Fruit fly (Drosophila melanogaster) whole organism, embryonic: ENCODE measurements around the gene Coq5.

Source experiments
- B-H1 ChIP-seq: fragments of 200-800 bp; sonication (Bioruptor generic); IDR thresholded peaks from 3 replicates; pipeline ENCODE4 v1.3.6; 2022; ENCODE audit warnings: missing biosample characterization, missing genetic modification characterization
- CG10274 ChIP-seq: fragments of 200-800 bp; sonication (Bioruptor generic); optimal IDR thresholded peaks from 3 replicates; lab custom pipeline; 2017; ENCODE audit warnings: missing biosample characterization, mild to moderate bottlenecking, missing genetic modification characterization
- CG11695 ChIP-seq: fragments of 200-800 bp; sonication (Bioruptor generic); IDR thresholded peaks from 3 replicates; pipeline ENCODE4 v1.3.6; 2022; ENCODE audit warnings: missing biosample characterization, missing genetic modification characterization
- CG12299 ChIP-seq: fragments of 200-800 bp; sonication (Bioruptor generic); optimal IDR thresholded peaks from 2 replicates; lab custom pipeline; 2018; ENCODE audit warnings: missing biosample characterization, mild to moderate bottlenecking, missing genetic modification characterization
- CG12744 ChIP-seq: fragments of 200-800 bp; sonication (Bioruptor generic); optimal IDR thresholded peaks from 2 replicates; lab custom pipeline; 2016; ENCODE audit warnings: missing biosample characterization, missing genetic modification characterization
- CG13123 ChIP-seq: fragments of 200-800 bp; sonication (Bioruptor generic); optimal IDR thresholded peaks from 2 replicates; lab custom pipeline; 2016; ENCODE audit warnings: missing biosample characterization, missing genetic modification characterization
- CG13894 ChIP-seq: fragments of 200-800 bp; sonication (Bioruptor generic); optimal IDR thresholded peaks from 3 replicates; lab custom pipeline; 2018; ENCODE audit warnings: missing biosample characterization, mild to moderate bottlenecking, missing genetic modification characterization, moderate library complexity
- CG14050 ChIP-seq: fragments of 200-800 bp; sonication (Bioruptor generic); IDR thresholded peaks from 3 replicates; pipeline ENCODE4 v1.3.6; 2022; ENCODE audit warnings: missing biosample characterization, missing genetic modification characterization
- CG14441 ChIP-seq: fragments of 200-800 bp; sonication (Bioruptor generic); IDR thresholded peaks from 2 replicates; pipeline ENCODE4 v1.3.6; 2022; ENCODE audit warnings: missing biosample characterization, missing genetic modification characterization
- CG14860 ChIP-seq: fragments of 200-800 bp; sonication (Bioruptor generic); IDR thresholded peaks from 3 replicates; pipeline ENCODE4 v1.3.6; 2022; ENCODE audit warnings: missing biosample characterization, missing genetic modification characterization; ENCODE audit not compliant: partially characterized antibody
- CG1647 ChIP-seq: fragments of 200-800 bp; sonication (Bioruptor generic); optimal IDR thresholded peaks from 3 replicates; lab custom pipeline; 2016; ENCODE audit warnings: missing biosample characterization, missing genetic modification characterization
- CG18262 ChIP-seq: fragments of 200-800 bp; optimal IDR thresholded peaks from 3 replicates; lab custom pipeline; 2019; ENCODE audit warnings: missing biosample characterization, mild to moderate bottlenecking, missing genetic modification characterization, moderate library complexity
- CG18764 ChIP-seq: fragments of 200-800 bp; sonication (Bioruptor generic); optimal IDR thresholded peaks from 3 replicates; lab custom pipeline; 2016; ENCODE audit warnings: missing biosample characterization, missing genetic modification characterization
- CG3407 ChIP-seq: fragments of 200-800 bp; sonication (Bioruptor generic); optimal IDR thresholded peaks from 2 replicates; lab custom pipeline; 2018; ENCODE audit warnings: missing biosample characterization, mild to moderate bottlenecking, missing genetic modification characterization
- CG4328 ChIP-seq: fragments of 200-800 bp; sonication (Bioruptor generic); optimal IDR thresholded peaks from 3 replicates; lab custom pipeline; 2017; ENCODE audit warnings: missing biosample characterization, missing genetic modification reagents, missing genetic modification characterization
- CG6254 ChIP-seq: fragments of 200-800 bp; sonication (Bioruptor generic); optimal IDR thresholded peaks from 3 replicates; lab custom pipeline; 2017; ENCODE audit warnings: mild to moderate bottlenecking, missing biosample characterization, missing genetic modification reagents, missing genetic modification characterization
- CG7357 ChIP-seq: fragments of 200-800 bp; sonication (Bioruptor generic); IDR thresholded peaks from 3 replicates; pipeline ENCODE4 v1.3.6; 2022; ENCODE audit warnings: missing biosample characterization, missing genetic modification characterization
- CG9437 ChIP-seq: fragments of 200-800 bp; sonication (Bioruptor generic); optimal IDR thresholded peaks from 2 replicates; lab custom pipeline; 2018; ENCODE audit warnings: missing biosample characterization, mild to moderate bottlenecking, missing genetic modification characterization
- CHES-1-like ChIP-seq: fragments of 200-800 bp; sonication (Bioruptor generic); optimal IDR thresholded peaks from 2 replicates; lab custom pipeline; 2016; ENCODE audit warnings: missing biosample characterization, missing genetic modification characterization
- Dad ChIP-seq: fragments of 200-800 bp; sonication (Bioruptor generic); optimal IDR thresholded peaks from 3 replicates; lab custom pipeline; 2016; ENCODE audit warnings: missing biosample characterization, missing genetic modification characterization
- Dfd ChIP-seq, 2 experiments: fragments of >200 bp; optimal IDR thresholded peaks; 2 replicates each; lab custom pipeline; 2017; ENCODE audit warnings: missing biosample characterization in 2 of 2, missing genetic modification characterization in 2 of 2
- Doc3 ChIP-seq: fragments of 200-800 bp; sonication (Bioruptor generic); IDR thresholded peaks from 3 replicates; pipeline ENCODE4 v1.3.6; 2022; ENCODE audit warnings: missing biosample characterization, missing genetic modification characterization; ENCODE audit not compliant: partially characterized antibody
- Drgx ChIP-seq: fragments of 200-800 bp; sonication (Bioruptor generic); IDR thresholded peaks from 2 replicates; pipeline ENCODE4 v1.3.6; 2022; ENCODE audit warnings: missing biosample characterization, missing genetic modification characterization
- Fer3 ChIP-seq: fragments of 200-800 bp; sonication (Bioruptor generic); optimal IDR thresholded peaks from 2 replicates; lab custom pipeline; 2018; ENCODE audit warnings: missing biosample characterization, mild to moderate bottlenecking, missing genetic modification characterization, moderate library complexity
- HHEX ChIP-seq: fragments of 200-800 bp; sonication (Bioruptor generic); optimal IDR thresholded peaks from 3 replicates; lab custom pipeline; 2017; ENCODE audit warnings: missing biosample characterization, mild to moderate bottlenecking, missing genetic modification characterization, missing genetic modification reagents
- HLH54F ChIP-seq: fragments of 200-800 bp; sonication (Bioruptor generic); optimal IDR thresholded peaks from 3 replicates; lab custom pipeline; 2016; ENCODE audit warnings: missing biosample characterization, missing genetic modification characterization
- Hand ChIP-seq: fragments of 200-800 bp; sonication (Bioruptor generic); optimal IDR thresholded peaks from 2 replicates; lab custom pipeline; 2017; ENCODE audit warnings: mild to moderate bottlenecking, missing biosample characterization, missing genetic modification reagents, missing genetic modification characterization
- Sry-β ChIP-seq: fragments of 200-800 bp; sonication (Bioruptor generic); optimal IDR thresholded peaks from 2 replicates; lab custom pipeline; 2018; ENCODE audit warnings: missing biosample characterization, mild to moderate bottlenecking, missing genetic modification characterization, moderate library complexity
- Tbp ChIP-seq: fragments of >200 bp; optimal IDR thresholded peaks from 2 replicates; lab custom pipeline; 2018; ENCODE audit warnings: missing biosample characterization, missing genetic modification characterization
- abd-A ChIP-seq: fragments of 200-800 bp; sonication (Bioruptor generic); optimal IDR thresholded peaks from 3 replicates; lab custom pipeline; 2019; ENCODE audit warnings: missing biosample characterization, mild to moderate bottlenecking, missing genetic modification characterization, moderate library complexity
- ara ChIP-seq: fragments of 200-800 bp; sonication (Bioruptor generic); IDR thresholded peaks from 2 replicates; pipeline ENCODE4 v1.3.6; 2022; ENCODE audit warnings: missing biosample characterization, missing genetic modification characterization
- bbx ChIP-seq: fragments of 200-800 bp; sonication (Bioruptor generic); IDR thresholded peaks from 2 replicates; pipeline ENCODE4 v1.3.6; 2022; ENCODE audit warnings: missing biosample characterization, missing genetic modification characterization; ENCODE audit not compliant: partially characterized antibody
- btn ChIP-seq: fragments of 200-800 bp; sonication (Bioruptor generic); optimal IDR thresholded peaks from 2 replicates; lab custom pipeline; 2016; ENCODE audit warnings: missing biosample characterization, missing genetic modification characterization
- chinmo ChIP-seq: fragments of 200-800 bp; sonication (Bioruptor generic); IDR thresholded peaks from 4 replicates; pipeline ENCODE4 v1.3.6; 2022; ENCODE audit warnings: missing biosample characterization, missing genetic modification characterization; ENCODE audit not compliant: partially characterized antibody
- crp ChIP-seq, 2 experiments: fragments of 200-800 bp; sonication (Bioruptor generic); optimal IDR thresholded peaks; 2 replicates in 1 of 2; 3 replicates in 1 of 2; lab custom pipeline; 2017; ENCODE audit warnings: missing biosample characterization in 2 of 2, missing genetic modification characterization in 2 of 2, mild to moderate bottlenecking in 1 of 2, moderate library complexity in 1 of 2
- fd96Cb ChIP-seq: fragments of 200-800 bp; sonication (Bioruptor generic); optimal IDR thresholded peaks from 2 replicates; lab custom pipeline; 2018; ENCODE audit warnings: missing biosample characterization, mild to moderate bottlenecking, missing genetic modification characterization, moderate library complexity
- gsb ChIP-seq: fragments of 200-800 bp; sonication (Bioruptor generic); IDR thresholded peaks from 2 replicates; pipeline ENCODE4 v1.3.6; 2022; ENCODE audit warnings: missing biosample characterization, missing genetic modification characterization
- gt ChIP-seq: fragments of 200-800 bp; sonication (Bioruptor generic); IDR thresholded peaks from 2 replicates; pipeline ENCODE4 v1.3.6; 2022; ENCODE audit warnings: missing biosample characterization, missing genetic modification characterization
- lilli ChIP-seq: fragments of 200-800 bp; sonication (Bioruptor generic); optimal IDR thresholded peaks from 3 replicates; lab custom pipeline; 2016; ENCODE audit warnings: missing biosample characterization, missing genetic modification characterization
- lmd ChIP-seq: fragments of 200-800 bp; sonication (Bioruptor generic); IDR thresholded peaks from 2 replicates; pipeline ENCODE4 v1.3.6; 2022; ENCODE audit warnings: missing biosample characterization, missing genetic modification characterization
- mld ChIP-seq: fragments of 200-800 bp; sonication (Bioruptor generic); IDR thresholded peaks from 3 replicates; pipeline ENCODE4 v1.3.6; 2022; ENCODE audit warnings: missing biosample characterization, missing genetic modification characterization; ENCODE audit not compliant: partially characterized antibody
- sens-2 ChIP-seq: fragments of 200-800 bp; sonication (Bioruptor generic); IDR thresholded peaks from 2 replicates; pipeline ENCODE4 v1.3.6; 2022; ENCODE audit warnings: missing biosample characterization, missing genetic modification characterization
- sima ChIP-seq: fragments of 200-800 bp; sonication (Bioruptor generic); optimal IDR thresholded peaks from 2 replicates; lab custom pipeline; 2016; ENCODE audit warnings: missing biosample characterization, missing genetic modification characterization
- slbo ChIP-seq: fragments of 200-800 bp; sonication (Bioruptor generic); IDR thresholded peaks from 2 replicates; pipeline ENCODE4 v1.3.6; 2022; ENCODE audit warnings: missing biosample characterization, missing genetic modification characterization
- sna ChIP-seq: fragments of 200-800 bp; sonication (Bioruptor generic); IDR thresholded peaks from 2 replicates; pipeline ENCODE4 v1.3.6; 2022; ENCODE audit warnings: missing biosample characterization, missing genetic modification characterization; ENCODE audit not compliant: partially characterized antibody
- sug ChIP-seq: fragments of 200-800 bp; optimal IDR thresholded peaks from 2 replicates; lab custom pipeline; 2019; ENCODE audit warnings: missing biosample characterization, mild to moderate bottlenecking, missing genetic modification characterization, moderate library complexity
- tgo ChIP-seq: fragments of 200-800 bp; sonication (Bioruptor generic); IDR thresholded peaks from 3 replicates; pipeline ENCODE4 v1.3.6; 2022; ENCODE audit warnings: missing biosample characterization, missing genetic modification characterization
- tio ChIP-seq: fragments of 200-800 bp; sonication (Bioruptor generic); optimal IDR thresholded peaks from 2 replicates; lab custom pipeline; 2017; ENCODE audit warnings: missing biosample characterization, missing genetic modification characterization, inconsistent platforms

The Coq5 gene

dm6 chrX:13233811-13234737 lies 39.7 kb upstream of the Coq5 start (continued):
- no peak for TF ChIP-seq sna (GFP tag; lab: Robert Waterston, UW)
- TF ChIP-seq bbx, result no peak
- peak; percentile 70 for TF ChIP-seq CG9437 (GFP tag; lab: Kevin White, UChicago)
- TF ChIP-seq CG14441 (GFP tag; lab: Robert Waterston, UW), result peak; percentile 67
- TF ChIP-seq CG14860, result no peak
- TF ChIP-seq CHES-1-like (GFP tag; lab: Kevin White, UChicago), result peak; percentile 77
- TF ChIP-seq CG13123 (GFP tag; lab: Kevin White, UChicago), result peak; percentile 65
- peak; percentile 56 for TF ChIP-seq CG10274 (GFP tag; lab: Kevin White, UChicago)
- TF ChIP-seq Drgx, result peak; percentile 48; the same call in 1 of the 2 replicates
- TF ChIP-seq crp (GFP tag; optimal IDR thresholded peaks at IDR 0.05; lab: Kevin White, UChicago), result peak in 1 of 2 experiments; percentile 29
- TF ChIP-seq CG18764, result peak; percentile 42
- TF ChIP-seq sima (GFP tag; lab: Kevin White, UChicago), result peak; percentile 63
- TF ChIP-seq tio (GFP tag; lab: Kevin White, UChicago), result peak; percentile 81
- no peak for TF ChIP-seq gsb (GFP tag; lab: Robert Waterston, UW)
- no peak for TF ChIP-seq Dfd (GFP tag; optimal IDR thresholded peaks at IDR 0.05; lab: Kevin White, UChicago)
- peak; percentile 87 for TF ChIP-seq Dad (GFP tag; lab: Kevin White, UChicago)
- TF ChIP-seq B-H1 (GFP tag; lab: Robert Waterston, UW), result peak; percentile 69
- TF ChIP-seq sens-2, result peak; percentile 83
- peak; percentile 79 for TF ChIP-seq tgo (GFP tag; lab: Robert Waterston, UW)
- peak; percentile 76 for TF ChIP-seq fd96Cb (tag; lab: Kevin White, UChicago)
- TF ChIP-seq CG6254, result peak; percentile 78
- peak; percentile 42 for TF ChIP-seq Sry-β (GFP tag; lab: Kevin White, UChicago)
- TF ChIP-seq CG4328 (GFP tag; lab: Kevin White, UChicago), result peak; percentile 49
- TF ChIP-seq CG18262 (tag; lab: Kevin White, UChicago), result peak; percentile 92
- peak; percentile 70 for TF ChIP-seq CG12744
- TF ChIP-seq lilli (GFP tag; lab: Kevin White, UChicago), result peak; percentile 88
- peak; percentile 65 for TF ChIP-seq gt
- no peak for TF ChIP-seq CG13894 (tag; lab: Kevin White, UChicago)
- peak; percentile 75 for TF ChIP-seq lmd (GFP tag; lab: Robert Waterston, UW)
- peak; percentile 17 for TF ChIP-seq abd-A
- peak; percentile 54 for TF ChIP-seq HLH54F (GFP tag; lab: Kevin White, UChicago)
- peak; percentile 34 for TF ChIP-seq sug
- TF ChIP-seq CG14050 (GFP tag; lab: Robert Waterston, UW), result peak; percentile 72
- no peak for TF ChIP-seq Tbp (GFP tag; lab: Kevin White, UChicago)
- TF ChIP-seq btn (GFP tag; lab: Kevin White, UChicago), result peak; percentile 44
- peak; percentile 78 for TF ChIP-seq slbo (GFP tag; lab: Robert Waterston, UW)
- peak; percentile 46 for TF ChIP-seq Hand (GFP tag; lab: Kevin White, UChicago)
- TF ChIP-seq CG3407 (GFP tag; lab: Kevin White, UChicago), result peak; percentile 74
- peak; percentile 57; the same call in 1 of the 3 replicates for TF ChIP-seq CG7357 (GFP tag; lab: Robert Waterston, UW)
- TF ChIP-seq CG12299 (tag; lab: Kevin White, UChicago), result peak; percentile 4
- TF ChIP-seq Doc3, result no peak
- peak; percentile 77 for TF ChIP-seq CG11695 (GFP tag; lab: Robert Waterston, UW)
- TF ChIP-seq mld (GFP tag; lab: Robert Waterston, UW), result no peak
- TF ChIP-seq chinmo (GFP tag; lab: Robert Waterston, UW), result no peak
- TF ChIP-seq HHEX (GFP tag; lab: Kevin White, UChicago), result peak; percentile 81
- peak; percentile 56 for TF ChIP-seq Fer3 (tag; lab: Kevin White, UChicago)
- peak; percentile 62 for TF ChIP-seq CG1647 (GFP tag; lab: Kevin White, UChicago)
- peak; percentile 88 for TF ChIP-seq ara (GFP tag; lab: Robert Waterston, UW)
